Fruit fly (Drosophila melanogaster): ENCODE data around the gene Brf.

Gene Brf

dm6 chr3R:17377503-17377902, 13.6 kb downstream of the Brf start:
- TF ChIP-seq pho (GFP tag; optimal IDR thresholded peaks at IDR 0.05) (no peak), Hr78 (GFP tag; optimal IDR thresholded peaks at IDR 0.05) (peak in 1 of 2 experiments; percentile 37), D19B (GFP tag; optimal IDR thresholded peaks at IDR 0.05) (no peak), CG10321 (GFP tag; IDR thresholded peaks at IDR 0.05) (no peak), Bteb2 (GFP tag; optimal IDR thresholded peaks at IDR 0.05) (no peak), Deaf1 (tag; optimal IDR thresholded peaks at IDR 0.05) (peak; percentile 75), MTF-1 (GFP tag; optimal IDR thresholded peaks at IDR 0.05; ENCODE audit: borderline replicate concordance) (no peak), Dbx (GFP tag; IDR thresholded peaks at IDR 0.05) (no peak), phol (tag; optimal IDR thresholded peaks at IDR 0.05) (no peak), Bgb (GFP tag; IDR thresholded peaks at IDR 0.05; ENCODE audit: partially characterized antibody) (no peak), NfI (GFP tag; optimal IDR thresholded peaks at IDR 0.05) (no peak), sr (GFP tag; IDR thresholded peaks at IDR 0.05) (0 out of 3 replicates have a peak, but pooled peaks have one; percentile 25), en (GFP tag; optimal IDR thresholded peaks at IDR 0.05) (no peak), abd-A (tag; optimal IDR thresholded peaks at IDR 0.05) (peak; percentile 50), CG15479 (GFP tag; optimal IDR thresholded peaks at IDR 0.05) (no peak), ewg (GFP tag; optimal IDR thresholded peaks at IDR 0.05) (no peak), tll (GFP tag; optimal IDR thresholded peaks at IDR 0.05) (no peak), toy (GFP tag; IDR thresholded peaks at IDR 0.05) (no peak), CG7357 (GFP tag; IDR thresholded peaks at IDR 0.05) (no peak), Dip2 (GFP tag; IDR thresholded peaks at IDR 0.05) (no peak), Trl (optimal IDR thresholded peaks at IDR 0.05) (peak; percentile 64 to 75), Trl (GFP tag; optimal IDR thresholded peaks at IDR 0.05) (no peak), sna (GFP tag; IDR thresholded peaks at IDR 0.05; ENCODE audit: partially characterized antibody) (no peak), chinmo (GFP tag; IDR thresholded peaks at IDR 0.05; ENCODE audit: partially characterized antibody) (peak; percentile 92), ftz-f1 (GFP tag; optimal IDR thresholded peaks at IDR 0.05) (peak; percentile 67), aop (GFP tag; IDR thresholded peaks at IDR 0.05) (no peak), Blimp-1 (GFP tag; optimal IDR thresholded peaks at IDR 0.05) (peak; percentile 97), Adf1 (GFP tag; IDR thresholded peaks at IDR 0.05) (no peak), her (GFP tag; optimal IDR thresholded peaks at IDR 0.05) (no peak), E2f2 (GFP tag; IDR thresholded peaks at IDR 0.05) (no peak), Gsc (GFP tag; IDR thresholded peaks at IDR 0.05) (no peak), nmo (GFP tag; optimal IDR thresholded peaks at IDR 0.05) (no peak), CG13287 (GFP tag; IDR thresholded peaks at IDR 0.05; ENCODE audit: partially characterized antibody) (peak; percentile 16; the same call in 1 of the 2 replicates), CG31441 (GFP tag; IDR thresholded peaks at IDR 0.05) (no peak), pros (GFP tag; optimal IDR thresholded peaks at IDR 0.05) (no peak), Ets65A (GFP tag) (peak; percentile 2), Nf-YC (tag; optimal IDR thresholded peaks at IDR 0.05) (peak; percentile 37), vvl (GFP tag; IDR thresholded peaks at IDR 0.05) (peak; percentile 45; the same call in 1 of the 2 replicates), CG2199 (GFP tag; IDR thresholded peaks at IDR 0.05) (no peak), Taf1 (GFP tag; IDR thresholded peaks at IDR 0.05) (no peak), ab (GFP tag; optimal IDR thresholded peaks at IDR 0.05) (no peak), TFAM (GFP tag; optimal IDR thresholded peaks at IDR 0.05) (no peak), knrl (GFP tag; IDR thresholded peaks at IDR 0.05; ENCODE audit: partially characterized antibody) (no peak), zfh1 (GFP tag; IDR thresholded peaks at IDR 0.05) (no peak), Doc2 (GFP tag; IDR thresholded peaks at IDR 0.05) (no peak), Pdp1 (GFP tag; optimal IDR thresholded peaks at IDR 0.05) (peak in 1 of 2 experiments; percentile 43), ttk (GFP tag; IDR thresholded peaks at IDR 0.05) (no peak)
